Fruit fly (Drosophila melanogaster) Kc167 (cell line): ENCODE results near the gene Dus4.

Experiments used
- Myc ChIP-seq: fragments of >200 bp; optimal IDR thresholded peaks from 2 replicates; lab custom pipeline; 2017; ENCODE audit warnings: missing external identifiers
- Sin3A ChIP-seq: fragments of >200 bp; optimal IDR thresholded peaks from 2 replicates; lab custom pipeline; 2018; ENCODE audit warnings: missing external identifiers
- h ChIP-seq: fragments of >200 bp; optimal IDR thresholded peaks from 3 replicates; lab custom pipeline; 2018; ENCODE audit warnings: missing external identifiers
- insv ChIP-seq: fragments of >200 bp; optimal IDR thresholded peaks from 3 replicates; lab custom pipeline; 2018; ENCODE audit warnings: missing external identifiers
- psq ChIP-seq: fragments of >200 bp; optimal IDR thresholded peaks from 2 replicates; lab custom pipeline; 2017; ENCODE audit warnings: missing external identifiers
- ttk ChIP-seq: sonication (Bioruptor generic); optimal IDR thresholded peaks from 2 replicates; lab custom pipeline; 2017; ENCODE audit warnings: missing external identifiers

- TF ChIP-seq Myc (lab: Kevin White, UChicago) (no peak), insv (lab: Kevin White, UChicago) (no peak), h (lab: Kevin White, UChicago) (no peak), ttk (lab: Kevin White, UChicago) (no peak), psq (lab: Kevin White, UChicago) (no peak), Sin3A (no peak)
These were observed 18.0 kb upstream of the Dus4 start, which contains the start of the genes Ttc19 and Acn for dm6 chr2L:19045111-19045560.
